Worm (Caenorhabditis elegans) whole organism, L3 larva: ENCODE results near the gene Y48A6C.4.

ENCODE experiments used
- R02D3.7 ChIP-seq: fragments of 150-350 bp; optimal IDR thresholded peaks from 2 replicates; lab custom pipeline; 2014; ENCODE audit warnings: missing biosample characterization, missing genetic modification characterization
- ZK546.5 ChIP-seq: sonication (generic microtip); optimal IDR thresholded peaks from 2 replicates; lab custom pipeline; 2017; ENCODE audit warnings: missing biosample characterization, missing genetic modification characterization
- aly-2 ChIP-seq: fragments of 150-350 bp; optimal IDR thresholded peaks from 2 replicates; lab custom pipeline; 2014; ENCODE audit warnings: missing biosample characterization, missing genetic modification characterization
- ama-1 ChIP-seq: fragments of 150-350 bp; optimal IDR thresholded peaks from 2 replicates; lab custom pipeline; 2018
- ceh-16 ChIP-seq: sonication (generic microtip); optimal IDR thresholded peaks from 2 replicates; lab custom pipeline; 2017; ENCODE audit warnings: missing biosample characterization, missing genetic modification characterization
- ceh-28 ChIP-seq: fragments of 150-350 bp; optimal IDR thresholded peaks from 2 replicates; lab custom pipeline; 2014; ENCODE audit warnings: missing biosample characterization, missing genetic modification reagents, missing genetic modification characterization
- ceh-82 ChIP-seq: fragments of 150-350 bp; optimal IDR thresholded peaks from 2 replicates; lab custom pipeline; 2014; ENCODE audit warnings: missing biosample characterization, missing genetic modification characterization
- ceh-9 ChIP-seq: sonication (generic microtip); optimal IDR thresholded peaks from 2 replicates; lab custom pipeline; 2018; ENCODE audit warnings: missing biosample characterization, missing genetic modification characterization
- daf-12 ChIP-seq: fragments of 150-350 bp; optimal IDR thresholded peaks from 2 replicates; lab custom pipeline; 2014; ENCODE audit warnings: missing biosample characterization, missing genetic modification reagents, missing genetic modification characterization
- egl-27 ChIP-seq: sonication (generic microtip); optimal IDR thresholded peaks from 4 replicates; lab custom pipeline; 2017; ENCODE audit warnings: missing biosample characterization, missing genetic modification reagents, missing genetic modification characterization
- egl-5 ChIP-seq: fragments of 150-350 bp; optimal IDR thresholded peaks from 2 replicates; lab custom pipeline; 2017; ENCODE audit warnings: missing biosample characterization, missing genetic modification reagents, missing genetic modification characterization, inconsistent platforms
- elt-1 ChIP-seq: fragments of 150-350 bp; optimal IDR thresholded peaks from 2 replicates; lab custom pipeline; 2014; ENCODE audit warnings: missing biosample characterization, missing genetic modification characterization
- elt-2 ChIP-seq: sonication (generic microtip); optimal IDR thresholded peaks from 2 replicates; lab custom pipeline; 2016; ENCODE audit warnings: missing genetic modification reagents, mild to moderate bottlenecking, missing genetic modification characterization, missing compliant biosample characterization
- elt-3 ChIP-seq, 3 experiments: fragments of 150-350 bp in 1 of 3; sonication (generic microtip) in 2 of 3; optimal IDR thresholded peaks; 2 replicates in 2 of 3; 4 replicates in 1 of 3; lab custom pipeline; 2014 to 2017; ENCODE audit warnings: missing biosample characterization in 3 of 3, missing genetic modification characterization in 3 of 3
- eor-1 ChIP-seq, 2 experiments: fragments of 150-350 bp; optimal IDR thresholded peaks; 2 replicates each; lab custom pipeline; 2014 to 2018; ENCODE audit warnings: missing biosample characterization in 2 of 2, missing genetic modification characterization in 2 of 2
- fkh-10 ChIP-seq: sonication (generic microtip); optimal IDR thresholded peaks from 2 replicates; lab custom pipeline; 2017; ENCODE audit warnings: missing biosample characterization, missing genetic modification reagents, missing genetic modification characterization
- fkh-2 ChIP-seq: fragments of 150-350 bp; optimal IDR thresholded peaks from 2 replicates; lab custom pipeline; 2014; ENCODE audit warnings: missing biosample characterization, missing genetic modification reagents, missing genetic modification characterization
- fos-1 ChIP-seq: fragments of 150-350 bp; optimal IDR thresholded peaks from 2 replicates; lab custom pipeline; 2014; ENCODE audit warnings: missing biosample characterization, missing genetic modification characterization
- hmg-11 ChIP-seq: sonication (generic microtip); optimal IDR thresholded peaks from 2 replicates; lab custom pipeline; 2016; ENCODE audit warnings: missing genetic modification characterization, missing compliant biosample characterization
- jun-1 ChIP-seq: fragments of 150-350 bp; optimal IDR thresholded peaks from 2 replicates; lab custom pipeline; 2014; ENCODE audit warnings: missing biosample characterization, missing genetic modification reagents, missing genetic modification characterization
- lin-15B ChIP-seq: fragments of 150-350 bp; optimal IDR thresholded peaks from 2 replicates; lab custom pipeline; 2014; ENCODE audit warnings: missing biosample characterization, missing genetic modification characterization
- lin-39 ChIP-seq: fragments of 150-350 bp; optimal IDR thresholded peaks from 2 replicates; lab custom pipeline; 2018; ENCODE audit warnings: missing biosample characterization, missing genetic modification reagents, missing genetic modification characterization
- lsy-12 ChIP-seq: sonication (generic microtip); optimal IDR thresholded peaks from 2 replicates; lab custom pipeline; 2016; ENCODE audit warnings: mild to moderate bottlenecking, missing genetic modification characterization, missing compliant biosample characterization
- mdl-1 ChIP-seq: fragments of 150-350 bp; optimal IDR thresholded peaks from 2 replicates; lab custom pipeline; 2014; ENCODE audit warnings: missing biosample characterization, missing genetic modification characterization
- mml-1 ChIP-seq: fragments of 150-350 bp; sonication (generic microtip); optimal IDR thresholded peaks from 3 replicates; lab custom pipeline; 2014; ENCODE audit warnings: missing biosample characterization, missing genetic modification characterization
- nfya-1 ChIP-seq: sonication (generic microtip); optimal IDR thresholded peaks from 2 replicates; lab custom pipeline; 2017; ENCODE audit warnings: missing genetic modification characterization, mild to moderate bottlenecking, missing compliant biosample characterization, antibody characterized with exemption, moderate library complexity; ENCODE audit not compliant: insufficient read depth
- nhr-11 ChIP-seq: fragments of 150-350 bp; optimal IDR thresholded peaks from 2 replicates; lab custom pipeline; 2014; ENCODE audit warnings: missing biosample characterization, missing genetic modification characterization
- nhr-12 ChIP-seq: fragments of 150-350 bp; optimal IDR thresholded peaks from 2 replicates; lab custom pipeline; 2014; ENCODE audit warnings: missing biosample characterization, missing genetic modification characterization
- nhr-23 ChIP-seq: fragments of 150-350 bp; optimal IDR thresholded peaks from 2 replicates; lab custom pipeline; 2014; ENCODE audit warnings: missing biosample characterization, missing genetic modification reagents, missing genetic modification characterization
- nhr-237 ChIP-seq: fragments of 150-350 bp; optimal IDR thresholded peaks from 2 replicates; lab custom pipeline; 2014; ENCODE audit warnings: missing biosample characterization, missing genetic modification characterization
- nhr-25 ChIP-seq: sonication (generic microtip); optimal IDR thresholded peaks from 2 replicates; lab custom pipeline; 2017; ENCODE audit warnings: missing biosample characterization, missing genetic modification characterization
- nhr-28 ChIP-seq: fragments of 150-350 bp; optimal IDR thresholded peaks from 2 replicates; lab custom pipeline; 2014; ENCODE audit warnings: missing biosample characterization, missing genetic modification characterization
- nhr-43 ChIP-seq: sonication (generic microtip); optimal IDR thresholded peaks from 2 replicates; lab custom pipeline; 2016; ENCODE audit warnings: mild to moderate bottlenecking, missing genetic modification characterization, missing compliant biosample characterization; ENCODE audit not compliant: poor library complexity, severe bottlenecking
- nhr-67 ChIP-seq: fragments of 150-350 bp; optimal IDR thresholded peaks from 2 replicates; lab custom pipeline; 2014; ENCODE audit warnings: missing biosample characterization, missing genetic modification characterization
- nhr-76 ChIP-seq: fragments of 150-350 bp; sonication (generic microtip); optimal IDR thresholded peaks from 5 replicates; lab custom pipeline; 2014; ENCODE audit warnings: missing biosample characterization, missing genetic modification characterization
- nhr-77 ChIP-seq: fragments of 150-350 bp; optimal IDR thresholded peaks from 2 replicates; lab custom pipeline; 2014; ENCODE audit warnings: missing biosample characterization, missing genetic modification characterization
- pha-4 ChIP-seq: fragments of 150-350 bp; optimal IDR thresholded peaks from 2 replicates; lab custom pipeline; 2014; ENCODE audit warnings: missing biosample characterization, missing genetic modification reagents, missing genetic modification characterization
- pqm-1 ChIP-seq: fragments of 150-350 bp; optimal IDR thresholded peaks from 2 replicates; lab custom pipeline; 2017; ENCODE audit warnings: missing biosample characterization, missing genetic modification characterization, inconsistent platforms
- sea-2 ChIP-seq: fragments of 150-350 bp; sonication (generic microtip); optimal IDR thresholded peaks from 4 replicates; lab custom pipeline; 2014; ENCODE audit warnings: missing biosample characterization, missing genetic modification reagents, missing genetic modification characterization
- skn-1 ChIP-seq: fragments of 150-350 bp; optimal IDR thresholded peaks from 2 replicates; lab custom pipeline; 2014; ENCODE audit warnings: missing biosample characterization, missing genetic modification characterization
- snpc-4 ChIP-seq: fragments of 150-350 bp; optimal IDR thresholded peaks from 2 replicates; lab custom pipeline; 2014; ENCODE audit warnings: missing biosample characterization, missing genetic modification characterization
- tbx-2 ChIP-seq: sonication (generic microtip); optimal IDR thresholded peaks from 2 replicates; lab custom pipeline; 2016; ENCODE audit warnings: mild to moderate bottlenecking, missing genetic modification characterization, missing compliant biosample characterization
- unc-39 ChIP-seq: sonication (generic microtip); optimal IDR thresholded peaks from 4 replicates; lab custom pipeline; 2017; ENCODE audit warnings: missing biosample characterization, missing genetic modification characterization
- unc-62 ChIP-seq: fragments of 150-350 bp; sonication (generic microtip); optimal IDR thresholded peaks from 4 replicates; lab custom pipeline; 2014; ENCODE audit warnings: missing biosample characterization, missing genetic modification reagents, missing genetic modification characterization
- zag-1 ChIP-seq: fragments of 150-350 bp; optimal IDR thresholded peaks from 2 replicates; lab custom pipeline; 2014; ENCODE audit warnings: missing biosample characterization, missing genetic modification characterization
- ztf-11 ChIP-seq: fragments of 150-350 bp; optimal IDR thresholded peaks from 2 replicates; lab custom pipeline; 2014; ENCODE audit warnings: missing biosample characterization, missing genetic modification characterization
- ztf-4 ChIP-seq: fragments of 150-350 bp; optimal IDR thresholded peaks from 2 replicates; lab custom pipeline; 2014; ENCODE audit warnings: missing biosample characterization, missing genetic modification characterization

Y48A6C.4 gene

ce11 chrIII:11138922-11139321, 19.3 kb downstream of the Y48A6C.4 start, which contains the start of gene fbxa-128:
TSS of gene fbxa-128 (minus strand) at chrIII:11139113.
- TF ChIP-seq zag-1 (tag; lab: Kevin White, UChicago) (no peak), lin-15B (tag; lab: Kevin White, UChicago) (peak; percentile 60), nfya-1 (peak; percentile 59), lin-39 (tag; lab: Kevin White, UChicago) (peak; percentile 55), pqm-1 (tag; lab: Kevin White, UChicago) (peak; percentile 46), hmg-11 (tag; lab: Kevin White, UChicago) (peak; percentile 4), elt-2 (tag; lab: Kevin White, UChicago) (peak; percentile 47), pha-4 (tag; lab: Kevin White, UChicago) (peak; percentile 41), nhr-67 (no peak)

DNA sequence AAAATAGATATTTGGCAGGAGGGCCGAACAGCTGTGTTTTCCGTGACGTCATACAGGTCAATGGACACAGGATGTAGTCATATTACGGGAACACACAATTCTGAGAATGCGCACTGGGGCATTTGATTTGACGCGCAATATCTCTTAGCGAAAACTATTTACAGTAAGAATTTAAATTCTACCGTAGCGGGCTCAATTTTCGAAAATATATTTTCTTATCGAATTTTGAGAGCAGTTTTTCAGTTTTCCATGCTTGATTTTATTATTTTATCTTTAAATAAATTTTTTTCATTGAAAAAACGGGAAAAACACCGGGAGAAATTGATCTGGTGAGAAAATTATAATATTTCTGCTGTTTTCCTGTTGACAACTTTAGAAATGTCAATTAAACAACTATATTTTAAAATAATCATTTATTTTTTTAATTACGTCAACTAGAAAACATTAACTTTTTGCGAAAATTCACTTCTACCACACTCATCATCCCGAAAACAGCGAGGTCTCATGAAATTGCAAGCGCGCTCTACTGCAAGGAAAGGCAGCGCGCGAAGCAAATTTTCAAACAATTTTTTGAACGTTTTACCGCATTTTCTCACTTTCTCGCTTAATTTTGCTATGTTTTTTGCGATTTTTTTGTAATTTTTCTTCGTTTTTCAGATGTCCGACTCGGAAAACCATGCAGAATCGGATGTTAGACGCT, 22.3 kb downstream of the Y48A6C.4 start, which contains the start of the genes Y47D3A.1 and pola-1:
TSS of gene Y47D3A.1 (minus strand) at position 51 of the 700 bp plus-strand sequence.
TSS of gene pola-1 (plus strand) at position 658 of the 700 bp plus-strand sequence.
- TF ChIP-seq nhr-67 (no peak), ceh-82 (tag; lab: Kevin White, UChicago) (no peak), skn-1 (tag; lab: Kevin White, UChicago) (peak; percentile 67), tbx-2 (tag; lab: Kevin White, UChicago) (no peak), lsy-12 (tag; lab: Kevin White, UChicago) (no peak), ceh-16 (tag; lab: Kevin White, UChicago) (no peak), nhr-77 (tag; lab: Kevin White, UChicago) (no peak), ztf-4 (tag; lab: Kevin White, UChicago) (no peak), egl-5 (tag; lab: Kevin White, UChicago) (peak; percentile 51), elt-1 (tag; lab: Kevin White, UChicago) (no peak), pqm-1 (tag; lab: Kevin White, UChicago) (peak; percentile 17), ztf-11 (tag; lab: Kevin White, UChicago) (no peak), sea-2 (GFP tag; lab: Kevin White, UChicago) (no peak), nhr-23 (tag; lab: Kevin White, UChicago) (peak; percentile 89), mdl-1 (tag; lab: Kevin White, UChicago) (no peak), nhr-76 (tag; lab: Kevin White, UChicago) (no peak), ceh-28 (peak; percentile 20), unc-39 (tag; lab: Kevin White, UChicago) (no peak), ZK546.5 (tag; lab: Kevin White, UChicago) (no peak), jun-1 (tag; lab: Kevin White, UChicago) (peak; percentile 43), nhr-11 (tag; lab: Kevin White, UChicago) (no peak), nhr-43 (peak; percentile 58), pha-4 (tag; lab: Kevin White, UChicago) (peak; percentile 84), lin-15B (tag; lab: Kevin White, UChicago) (peak; percentile 93), zag-1 (tag; lab: Kevin White, UChicago) (no peak), mml-1 (tag; lab: Kevin White, UChicago) (no peak), fkh-2 (tag; lab: Kevin White, UChicago) (no peak), snpc-4 (tag; lab: Kevin White, UChicago) (peak; percentile 53), fos-1 (no peak), daf-12 (tag; lab: Kevin White, UChicago) (no peak), unc-62 (no peak), nhr-237 (tag; lab: Kevin White, UChicago) (no peak), lin-39 (tag; lab: Kevin White, UChicago) (peak; percentile 45), elt-3 (tag; optimal IDR thresholded peaks at IDR 0.05; lab: Kevin White, UChicago) (no peak), elt-2 (tag; lab: Kevin White, UChicago) (peak; percentile 52), nfya-1 (peak; percentile 82), hmg-11 (tag; lab: Kevin White, UChicago) (peak; percentile 36), R02D3.7 (tag; lab: Kevin White, UChicago) (peak; percentile 39), fkh-10 (GFP tag; lab: Kevin White, UChicago) (peak; percentile 27), nhr-12 (no peak), ama-1 (lab: Kevin White, UChicago) (no peak), ceh-9 (tag; lab: Kevin White, UChicago) (no peak), egl-27 (tag; lab: Kevin White, UChicago) (no peak), nhr-25 (tag; lab: Kevin White, UChicago) (peak; percentile 80), nhr-28 (no peak), aly-2 (no peak), eor-1 (tag; optimal IDR thresholded peaks at IDR 0.05; lab: Kevin White, UChicago) (no peak)
